Fruit fly (Drosophila melanogaster) S2 (cell line): ENCODE measurements around the gene CG10516.

Source experiments
- CG8478 ChIP-seq: fragments of >200 bp; optimal IDR thresholded peaks from 2 replicates; lab custom pipeline; 2018
- CTCF ChIP-seq, 2 experiments: fragments of >200 bp; optimal IDR thresholded peaks; 2 replicates each; lab custom pipeline; 2018

CG10516 gene

dm6 chr3L:16001164-16001679, 33.2 kb downstream of the CG10516 start:
- no peak for TF ChIP-seq CG8478 (lab: Kevin White, UChicago)
- no peak for TF ChIP-seq CTCF (optimal IDR thresholded peaks at IDR 0.05; lab: Kevin White, UChicago)

- no peak for TF ChIP-seq CG8478 (lab: Kevin White, UChicago)
- no peak for TF ChIP-seq CTCF (optimal IDR thresholded peaks at IDR 0.05; lab: Kevin White, UChicago)
Observed at dm6 chr3L:16002116-16002716, 34.2 kb downstream of the CG10516 start.

- TF ChIP-seq CG8478 (lab: Kevin White, UChicago) (no peak), CTCF (optimal IDR thresholded peaks at IDR 0.05; lab: Kevin White, UChicago) (no peak)
Observed at dm6 chr3L:16004401-16005237, 36.6 kb downstream of the CG10516 start, which contains the start of the genes hzg and mRpS31. Gene hzg, minus strand, starts transcription at chr3L:16004736. Gene mRpS31, plus strand, starts transcription at chr3L:16005193.

- TF ChIP-seq CTCF (optimal IDR thresholded peaks at IDR 0.05; lab: Kevin White, UChicago): no peak
Observed at dm6 chr3L:16010176-16010575, 42.2 kb downstream of the CG10516 start.

- TF ChIP-seq CTCF (optimal IDR thresholded peaks at IDR 0.05; lab: Kevin White, UChicago) (peak; percentile 55), CG8478 (lab: Kevin White, UChicago) (no peak)
Observed at dm6 chr3L:16011319-16012210, 43.6 kb downstream of the CG10516 start, which contains the start of gene mib1. Gene mib1, minus strand, starts transcription at chr3L:16011812.

- TF ChIP-seq CTCF (optimal IDR thresholded peaks at IDR 0.05; lab: Kevin White, UChicago): no peak
- TF ChIP-seq CG8478 (lab: Kevin White, UChicago): no peak
Observed at dm6 chr3L:16012315-16012950, 44.4 kb downstream of the CG10516 start.

dm6 chr3L:16013198-16013982, 45.4 kb downstream of the CG10516 start:
- no peak for TF ChIP-seq CG8478 (lab: Kevin White, UChicago)
- TF ChIP-seq CTCF (optimal IDR thresholded peaks at IDR 0.05; lab: Kevin White, UChicago): no peak

dm6 chr3L:16014515-16014914, 46.5 kb downstream of the CG10516 start:
- no peak for TF ChIP-seq CTCF (optimal IDR thresholded peaks at IDR 0.05; lab: Kevin White, UChicago)
- no peak for TF ChIP-seq CG8478 (lab: Kevin White, UChicago)

dm6 chr3L:16015765-16016760, 48.1 kb downstream of the CG10516 start:
- TF ChIP-seq CG8478 (lab: Kevin White, UChicago) (no peak), CTCF (optimal IDR thresholded peaks at IDR 0.05; lab: Kevin White, UChicago) (no peak)

dm6 chr3L:16016911-16017310, 48.9 kb downstream of the CG10516 start:
- TF ChIP-seq CTCF (optimal IDR thresholded peaks at IDR 0.05; lab: Kevin White, UChicago) (no peak), CG8478 (lab: Kevin White, UChicago) (no peak)

- TF ChIP-seq CG8478 (lab: Kevin White, UChicago) (no peak), CTCF (optimal IDR thresholded peaks at IDR 0.05; lab: Kevin White, UChicago) (no peak)
Observed at dm6 chr3L:16017528-16018250, 49.7 kb downstream of the CG10516 start.
